Worm (Caenorhabditis elegans) whole organism, mixed stage, embryonic: ENCODE measurements around the gene F57A8.1.
"Not testable (repeated sequence)": the region's sequence is repeated elsewhere in the genome, so short reads cannot be mapped to it uniquely, and the experiment has no call there.

Source experiments
- M03D4.4 ChIP-seq: sonication (generic microtip); optimal IDR thresholded peaks from 2 replicates; lab custom pipeline; 2017; ENCODE audit warnings: mild to moderate bottlenecking, missing genetic modification characterization, missing compliant biosample characterization
- ceh-39 ChIP-seq: fragments of 150-350 bp; optimal IDR thresholded peaks from 2 replicates; lab custom pipeline; 2014; ENCODE audit warnings: missing biosample characterization, missing genetic modification characterization
- ceh-43 ChIP-seq: fragments of 200-800 bp; sonication (Bioruptor generic); optimal IDR thresholded peaks from 2 replicates; lab custom pipeline; 2018; ENCODE audit warnings: mild to moderate bottlenecking, missing genetic modification characterization, moderate library complexity, missing compliant biosample characterization
- ces-1 ChIP-seq: fragments of 150-350 bp; optimal IDR thresholded peaks from 2 replicates; lab custom pipeline; 2014; ENCODE audit warnings: missing biosample characterization, missing genetic modification reagents, missing genetic modification characterization
- elt-1 ChIP-seq: sonication (generic microtip); optimal IDR thresholded peaks from 2 replicates; lab custom pipeline; 2017; ENCODE audit warnings: missing genetic modification characterization, mild to moderate bottlenecking, missing compliant biosample characterization, antibody characterized with exemption, moderate library complexity, borderline replicate concordance; ENCODE audit not compliant: insufficient read depth
- elt-3 ChIP-seq: fragments of 150-350 bp; optimal IDR thresholded peaks from 2 replicates; lab custom pipeline; 2014; ENCODE audit warnings: missing biosample characterization, missing genetic modification characterization
- flh-1 ChIP-seq: fragments of 200-800 bp; sonication (Bioruptor generic); optimal IDR thresholded peaks from 2 replicates; lab custom pipeline; 2018; ENCODE audit warnings: mild to moderate bottlenecking, missing genetic modification characterization, moderate library complexity, missing compliant biosample characterization
- hlh-1 ChIP-seq: fragments of 150-350 bp; optimal IDR thresholded peaks from 2 replicates; lab custom pipeline; 2014; ENCODE audit warnings: missing biosample characterization, missing genetic modification reagents, missing genetic modification characterization
- lin-13 ChIP-seq: fragments of 150-350 bp; optimal IDR thresholded peaks from 2 replicates; lab custom pipeline; 2014; ENCODE audit warnings: missing biosample characterization, missing genetic modification characterization
- lsy-2 ChIP-seq: fragments of 150-350 bp; optimal IDR thresholded peaks from 2 replicates; lab custom pipeline; 2014; ENCODE audit warnings: missing biosample characterization, missing genetic modification characterization
- mab-5 ChIP-seq: fragments of 150-350 bp; optimal IDR thresholded peaks from 2 replicates; lab custom pipeline; 2014; ENCODE audit warnings: missing biosample characterization, missing genetic modification characterization
- mep-1 ChIP-seq: fragments of 150-350 bp; optimal IDR thresholded peaks from 2 replicates; lab custom pipeline; 2017; ENCODE audit warnings: missing biosample characterization, missing genetic modification reagents, missing genetic modification characterization, inconsistent platforms
- mls-2 ChIP-seq: sonication (generic microtip); optimal IDR thresholded peaks from 2 replicates; lab custom pipeline; 2016; ENCODE audit warnings: mild to moderate bottlenecking, missing genetic modification characterization, moderate library complexity, missing compliant biosample characterization
- nhr-12 ChIP-seq: fragments of 150-350 bp; optimal IDR thresholded peaks from 2 replicates; lab custom pipeline; 2014; ENCODE audit warnings: missing biosample characterization, missing genetic modification characterization
- nhr-2 ChIP-seq: fragments of 150-350 bp; optimal IDR thresholded peaks from 2 replicates; lab custom pipeline; 2014; ENCODE audit warnings: missing biosample characterization, missing genetic modification characterization
- nhr-237 ChIP-seq: fragments of 150-350 bp; optimal IDR thresholded peaks from 2 replicates; lab custom pipeline; 2014; ENCODE audit warnings: missing biosample characterization, missing genetic modification characterization
- nhr-28 ChIP-seq: fragments of 150-350 bp; optimal IDR thresholded peaks from 2 replicates; lab custom pipeline; 2014; ENCODE audit warnings: missing biosample characterization, missing genetic modification characterization
- snpc-4 ChIP-seq: fragments of 150-350 bp; optimal IDR thresholded peaks from 2 replicates; lab custom pipeline; 2014; ENCODE audit warnings: missing biosample characterization, missing genetic modification characterization
- sptf-1 ChIP-seq: sonication (generic microtip); optimal IDR thresholded peaks from 2 replicates; lab custom pipeline; 2017; ENCODE audit warnings: mild to moderate bottlenecking, missing genetic modification characterization, moderate library complexity, missing compliant biosample characterization
- tbx-8 ChIP-seq: fragments of 200-800 bp; sonication (Bioruptor generic); optimal IDR thresholded peaks from 2 replicates; lab custom pipeline; 2018; ENCODE audit warnings: mild to moderate bottlenecking, missing genetic modification characterization, moderate library complexity, missing compliant biosample characterization
- unc-120 ChIP-seq: sonication (generic microtip); optimal IDR thresholded peaks from 2 replicates; lab custom pipeline; 2017; ENCODE audit warnings: missing genetic modification characterization, missing compliant biosample characterization; ENCODE audit not compliant: poor library complexity, severe bottlenecking
- unc-39 ChIP-seq: fragments of 150-350 bp; optimal IDR thresholded peaks from 2 replicates; lab custom pipeline; 2014; ENCODE audit warnings: missing biosample characterization, missing genetic modification characterization
- unc-62 ChIP-seq: fragments of 150-350 bp; optimal IDR thresholded peaks from 2 replicates; lab custom pipeline; 2014; ENCODE audit warnings: missing biosample characterization, missing genetic modification reagents, missing genetic modification characterization
- zip-8 ChIP-seq: fragments of 150-350 bp; optimal IDR thresholded peaks from 2 replicates; lab custom pipeline; 2014; ENCODE audit warnings: missing biosample characterization, missing genetic modification characterization
- ztf-11 ChIP-seq: fragments of 150-350 bp; optimal IDR thresholded peaks from 2 replicates; lab custom pipeline; 2014; ENCODE audit warnings: missing biosample characterization, missing genetic modification characterization

Gene F57A8.1

DNA sequence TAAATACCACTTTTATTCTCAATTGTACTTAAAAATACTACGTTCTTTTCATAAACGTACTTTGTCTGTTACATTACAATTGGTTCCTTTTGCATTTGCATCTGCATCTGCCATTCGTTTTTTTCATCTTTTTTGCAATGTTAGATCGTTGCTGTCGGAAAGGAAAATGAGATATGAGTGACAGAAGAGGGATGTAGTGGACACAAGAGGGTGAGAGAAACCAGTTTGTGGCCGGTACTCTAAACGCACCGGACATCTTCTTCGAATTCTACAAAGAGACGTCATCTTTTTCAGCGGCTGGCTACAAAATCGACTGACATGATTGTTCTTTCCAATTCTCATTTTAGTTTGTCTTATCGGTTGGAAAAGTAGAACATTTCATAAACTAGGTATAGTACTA is 34.4 kb upstream of the F57A8.1 start:
- TF ChIP-seq unc-62 (GFP tag; lab: Kevin White, UChicago) (peak; percentile 74), mab-5 (tag; lab: Kevin White, UChicago) (no peak)

DNA sequence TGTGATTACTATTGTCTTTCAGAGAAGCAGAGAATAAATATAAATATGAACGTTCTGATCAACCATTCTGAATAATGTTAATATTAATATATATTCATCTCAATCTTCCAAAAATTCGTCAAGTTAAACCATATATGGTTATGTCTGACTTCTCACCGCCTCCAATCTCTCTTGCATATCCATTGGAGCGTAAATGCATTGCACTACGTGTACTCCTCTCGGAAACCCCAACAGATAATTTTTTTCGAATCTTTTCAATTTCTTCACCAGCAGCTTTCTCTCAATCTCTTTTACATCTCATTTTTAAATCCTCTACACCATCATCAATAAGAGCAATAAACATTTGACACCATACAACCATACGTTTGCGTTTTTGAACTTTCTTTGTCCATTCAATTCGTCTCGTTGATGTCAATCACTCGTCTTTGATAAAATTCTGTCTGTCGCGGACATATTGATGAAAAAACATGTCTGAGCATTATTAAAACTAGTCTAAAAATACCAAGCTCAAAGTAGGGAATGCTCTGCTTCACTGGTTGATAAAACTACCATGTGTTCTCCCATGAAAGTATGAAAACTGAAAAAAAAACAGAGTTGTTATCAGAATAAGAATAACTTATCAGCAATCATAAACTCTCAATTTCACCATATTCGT is 33.7 kb upstream of the F57A8.1 start:
- TF ChIP-seq unc-39 (tag; lab: Kevin White, UChicago): no peak
- peak; percentile 62 for TF ChIP-seq unc-120 (tag; lab: Kevin White, UChicago)
- no peak for TF ChIP-seq nhr-237 (tag; lab: Kevin White, UChicago)
- no peak for TF ChIP-seq ztf-11 (tag; lab: Kevin White, UChicago)
- no peak for TF ChIP-seq nhr-2 (tag; lab: Kevin White, UChicago)
- peak; percentile 45 for TF ChIP-seq ces-1 (GFP tag; lab: Kevin White, UChicago)
- TF ChIP-seq mep-1 (tag; lab: Kevin White, UChicago): peak; percentile 3
- no peak for TF ChIP-seq lin-13 (tag; lab: Kevin White, UChicago)
- TF ChIP-seq lsy-2 (tag; lab: Kevin White, UChicago): peak; percentile 26
- no peak for TF ChIP-seq mab-5 (tag; lab: Kevin White, UChicago)
- TF ChIP-seq mls-2 (tag; lab: Kevin White, UChicago): no peak
- TF ChIP-seq M03D4.4 (tag; lab: Kevin White, UChicago): no peak
- no peak for TF ChIP-seq unc-62 (GFP tag; lab: Kevin White, UChicago)

DNA sequence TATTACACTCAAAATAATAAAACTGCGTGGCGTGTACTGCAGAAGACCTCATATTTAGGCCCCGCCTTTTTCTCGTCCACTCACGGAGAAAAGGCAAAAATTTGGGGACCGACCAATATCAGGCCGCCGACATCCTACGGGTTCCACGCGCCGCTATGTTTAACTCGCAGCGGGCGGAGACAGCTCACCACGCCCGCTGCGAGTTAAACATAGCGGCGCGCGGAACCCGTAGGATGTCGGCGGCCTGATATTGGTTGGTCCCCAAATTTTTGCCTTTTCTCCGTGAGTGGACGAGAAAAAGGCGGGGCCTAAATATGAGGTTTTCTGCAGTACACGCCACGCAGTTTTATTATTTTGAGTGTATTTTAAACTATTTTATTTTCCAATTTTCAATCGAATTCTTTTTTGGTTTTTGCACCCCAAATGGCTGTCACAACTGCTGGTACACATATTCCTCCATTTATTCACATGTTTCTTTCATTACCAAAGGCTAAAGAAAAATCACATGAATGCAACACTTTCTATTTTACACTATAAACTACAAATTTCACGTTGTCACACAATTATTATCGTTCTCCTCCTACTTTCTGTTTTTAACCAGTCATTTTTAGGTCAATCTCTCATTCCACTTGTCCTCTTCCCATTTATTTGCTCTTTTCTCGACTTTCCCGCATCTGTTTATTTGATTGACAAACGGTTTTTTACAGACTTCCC is 32.9 kb upstream of the F57A8.1 start, which contains the start of gene uda-1:
Gene uda-1 (plus strand): TSS at position 708 of the 714 bp plus-strand sequence.
- not testable (repeated sequence) for TF ChIP-seq hlh-1, nhr-2, lsy-2 (tag; lab: Kevin White, UChicago)
- TF ChIP-seq, all 35 proteins: peak for 0; not testable (repeated sequence) for 35

ce11 chrV:10006374-10006773 is 30.8 kb upstream of the F57A8.1 start:
- TF ChIP-seq ztf-11 (tag; lab: Kevin White, UChicago) (no peak), nhr-12 (no peak), unc-120 (tag; lab: Kevin White, UChicago) (no peak), snpc-4 (tag; lab: Kevin White, UChicago) (no peak), mep-1 (tag; lab: Kevin White, UChicago) (no peak), elt-3 (tag; lab: Kevin White, UChicago) (no peak), nhr-28 (no peak), tbx-8 (no peak), zip-8 (tag; lab: Kevin White, UChicago) (no peak), M03D4.4 (tag; lab: Kevin White, UChicago) (no peak), elt-1 (tag; lab: Kevin White, UChicago) (no peak), flh-1 (GFP tag; lab: Kevin White, UChicago) (no peak)

ce11 chrV:10007484-10007883 is 29.7 kb upstream of the F57A8.1 start:
- TF ChIP-seq zip-8 (tag; lab: Kevin White, UChicago): peak; percentile 95
- TF ChIP-seq elt-3 (tag; lab: Kevin White, UChicago): no peak

ce11 chrV:10011623-10012022 is 25.5 kb upstream of the F57A8.1 start, which contains the start of gene lea-1:
Gene lea-1 (plus strand): TSS chrV:10011923.
- TF ChIP-seq ceh-39 (tag; lab: Kevin White, UChicago) (no peak), ces-1 (GFP tag; lab: Kevin White, UChicago) (no peak), ceh-43 (GFP tag; lab: Kevin White, UChicago) (no peak), sptf-1 (tag; lab: Kevin White, UChicago) (no peak), snpc-4 (tag; lab: Kevin White, UChicago) (no peak)
